Worm (Caenorhabditis elegans): ENCODE data around the gene mig-23.

DNA sequence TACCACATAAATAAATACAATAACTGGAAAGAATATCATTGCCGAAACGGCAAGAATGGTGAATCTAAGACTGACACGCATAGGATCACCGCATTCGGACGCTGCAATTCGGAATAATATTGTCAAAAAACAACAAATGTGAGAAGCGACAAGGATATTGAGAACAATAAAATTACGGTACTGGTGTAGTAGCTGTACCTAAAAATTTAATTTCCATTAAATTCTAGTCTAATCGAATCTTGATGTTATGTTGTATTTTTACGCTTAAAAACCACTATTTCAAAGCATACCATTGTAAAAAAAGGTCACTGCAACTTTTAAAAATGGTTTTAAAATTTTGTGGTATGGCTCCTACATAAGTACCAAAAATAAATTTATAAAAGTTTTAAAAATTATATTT lies at the start of gene mig-23:
- TF ChIP-seq dao-5 (tag; optimal IDR thresholded peaks at IDR 0.05) (no peak), W03F9.2 (tag; optimal IDR thresholded peaks at IDR 0.05) (no peak)
